Fruit fly (Drosophila melanogaster): ENCODE results near the gene eIF3d1.

dm6 chr3R:23730472-23730801 is 50.6 kb downstream of the eIF3d1 start:
- TF ChIP-seq CG17806 (tag; optimal IDR thresholded peaks at IDR 0.05) (no peak), CG10348 (GFP tag; IDR thresholded peaks at IDR 0.05) (no peak), CG34367 (tag; optimal IDR thresholded peaks at IDR 0.05) (no peak)

All from whole organism, pupa.